Worm (Caenorhabditis elegans): ENCODE results near the gene W05H5.1.

The W05H5.1 gene

DNA sequence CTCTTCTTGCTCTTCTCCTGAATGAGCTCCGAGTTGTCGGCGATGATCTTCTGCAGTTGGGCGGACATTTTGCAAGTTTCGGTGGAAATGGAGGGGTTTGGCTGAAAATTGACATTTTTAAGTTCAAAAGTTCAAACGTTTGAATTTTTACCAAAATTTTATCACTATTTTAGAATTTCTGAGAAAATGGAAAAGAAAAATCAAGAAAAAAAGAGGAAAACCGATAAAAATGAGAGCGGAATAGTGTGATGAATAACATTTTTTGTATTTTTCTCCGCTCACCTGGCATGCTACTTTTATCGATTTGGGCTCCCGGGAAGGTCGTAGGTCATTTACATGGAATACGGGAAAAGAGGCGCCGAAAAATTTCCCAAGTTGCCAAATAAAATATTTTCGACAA lies 40.5 kb upstream of the W05H5.1 start, which contains the start of gene F15A4.10:
Gene F15A4.10, minus strand, starts transcription at position 101 of the 400 bp plus-strand sequence.
- no peak for TF ChIP-seq unc-62 (GFP tag; optimal IDR thresholded peaks at IDR 0.05)
- TF ChIP-seq nhr-85 (tag), result peak; percentile 29

DNA sequence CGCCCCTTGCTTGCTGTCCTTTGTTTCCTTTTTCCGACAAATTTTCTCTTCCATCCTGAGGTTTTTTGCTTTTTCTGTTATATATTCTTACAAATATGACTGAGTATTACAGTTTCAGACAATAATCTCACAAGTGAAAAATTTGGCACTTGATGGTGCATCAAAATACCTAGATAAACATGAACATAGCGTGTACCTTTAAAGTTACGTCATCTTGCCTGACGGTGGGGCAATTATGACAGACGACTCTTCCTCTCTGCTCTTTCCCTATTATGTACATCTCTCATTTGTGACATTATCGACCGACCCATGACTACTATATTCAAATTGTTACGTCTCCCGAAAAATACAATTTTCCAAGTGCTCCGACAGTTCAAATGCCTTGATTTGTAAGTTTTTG lies 38.0 kb upstream of the W05H5.1 start, which contains the start of gene fbxb-102:
Gene fbxb-102, plus strand, starts transcription at position 301 of the 400 bp plus-strand sequence.
- no peak for TF ChIP-seq egl-27 (tag; optimal IDR thresholded peaks at IDR 0.05)
- no peak for TF ChIP-seq fkh-4 (tag; optimal IDR thresholded peaks at IDR 0.05; ENCODE audit: borderline replicate concordance)

DNA sequence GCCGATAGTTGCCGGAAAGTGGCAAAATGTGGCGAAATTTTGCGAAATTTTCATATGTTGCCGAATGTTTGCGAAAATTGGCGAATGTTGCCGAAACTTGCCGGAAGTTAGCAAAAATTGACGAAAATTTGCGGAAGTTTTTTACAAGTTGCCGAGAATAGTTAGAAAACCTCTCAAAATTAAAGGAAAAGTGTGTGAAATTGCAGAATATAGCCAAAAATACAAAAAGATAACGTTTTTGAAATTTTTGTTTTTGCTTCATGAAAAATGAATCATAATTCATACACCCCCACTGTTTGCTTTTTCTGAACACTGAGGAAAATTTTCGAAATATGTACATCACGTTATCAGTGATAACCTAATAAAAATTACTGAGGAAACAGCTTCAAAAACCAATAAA lies 37.1 kb upstream of the W05H5.1 start:
- TF ChIP-seq efl-1 (optimal IDR thresholded peaks at IDR 0.05) (no peak), efl-1 (GFP tag; optimal IDR thresholded peaks at IDR 0.05 in 1 of 2) (peak in 1 of 2 experiments; percentile 91), nhr-19 (GFP tag; conservative IDR thresholded peaks at IDR 0.05) (no peak)

DNA sequence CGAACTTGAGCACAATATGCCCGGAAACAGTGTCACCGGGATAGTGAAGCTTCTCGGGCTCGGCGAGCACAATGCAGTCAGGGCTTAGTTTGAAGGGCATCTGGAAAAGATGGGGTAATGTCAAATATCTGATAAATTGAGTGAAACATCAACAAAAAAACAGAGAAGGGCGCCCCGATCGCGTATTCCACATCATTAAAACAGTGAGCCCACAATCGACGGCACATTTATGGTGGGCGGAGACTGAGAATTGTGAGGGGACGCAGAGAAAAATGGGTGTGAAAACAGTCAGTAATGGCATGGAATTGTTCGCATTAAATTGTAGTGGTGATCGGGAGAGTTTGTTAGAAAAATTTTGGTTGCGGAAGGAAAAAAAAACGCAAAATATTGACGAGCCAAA lies 36.2 kb upstream of the W05H5.1 start, which contains the start of gene arrd-9:
Gene arrd-9, minus strand, starts transcription at position 101 of the 400 bp plus-strand sequence.
- TF ChIP-seq ama-1 (optimal IDR thresholded peaks at IDR 0.05) (no peak), lin-14 (GFP tag; optimal IDR thresholded peaks at IDR 0.05) (no peak), nhr-237 (tag; optimal IDR thresholded peaks at IDR 0.05) (no peak), nhr-20 (tag; optimal IDR thresholded peaks at IDR 0.05) (no peak), lsy-2 (tag; optimal IDR thresholded peaks at IDR 0.05) (no peak), sox-4 (tag; optimal IDR thresholded peaks at IDR 0.05) (no peak), hlh-17 (GFP tag; optimal IDR thresholded peaks at IDR 0.05; ENCODE audit: borderline replicate concordance) (no peak), nhr-77 (tag; optimal IDR thresholded peaks at IDR 0.05) (no peak), nhr-11 (tag; optimal IDR thresholded peaks at IDR 0.05) (no peak)

DNA sequence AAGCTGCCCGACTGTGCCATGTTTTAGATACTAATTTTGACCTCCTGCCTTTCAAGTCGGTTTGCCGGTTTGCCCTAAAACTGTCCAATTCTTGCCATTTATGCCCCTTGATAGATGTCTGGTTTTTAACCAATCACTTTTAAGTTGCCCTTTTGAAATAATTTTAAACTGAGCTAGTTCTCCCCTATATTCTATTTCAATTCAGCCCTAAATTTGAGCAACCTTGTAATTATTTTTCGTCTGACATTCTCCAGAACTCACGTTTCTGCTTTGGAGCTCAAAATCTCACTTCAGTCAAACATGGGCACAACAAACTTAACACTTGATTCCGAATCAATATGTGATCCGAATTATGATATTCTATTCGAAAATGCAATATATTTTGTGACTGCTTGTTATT lies 28.8 kb upstream of the W05H5.1 start, which contains the start of gene srg-17:
Gene srg-17, plus strand, starts transcription at position 301 of the 400 bp plus-strand sequence.
- no peak for TF ChIP-seq nhr-85 (tag)
- TF ChIP-seq efl-1 (optimal IDR thresholded peaks at IDR 0.05), result no peak
- peak in 1 of 2 experiments; percentile 48 for TF ChIP-seq efl-1 (GFP tag; optimal IDR thresholded peaks at IDR 0.05 in 1 of 2)

DNA sequence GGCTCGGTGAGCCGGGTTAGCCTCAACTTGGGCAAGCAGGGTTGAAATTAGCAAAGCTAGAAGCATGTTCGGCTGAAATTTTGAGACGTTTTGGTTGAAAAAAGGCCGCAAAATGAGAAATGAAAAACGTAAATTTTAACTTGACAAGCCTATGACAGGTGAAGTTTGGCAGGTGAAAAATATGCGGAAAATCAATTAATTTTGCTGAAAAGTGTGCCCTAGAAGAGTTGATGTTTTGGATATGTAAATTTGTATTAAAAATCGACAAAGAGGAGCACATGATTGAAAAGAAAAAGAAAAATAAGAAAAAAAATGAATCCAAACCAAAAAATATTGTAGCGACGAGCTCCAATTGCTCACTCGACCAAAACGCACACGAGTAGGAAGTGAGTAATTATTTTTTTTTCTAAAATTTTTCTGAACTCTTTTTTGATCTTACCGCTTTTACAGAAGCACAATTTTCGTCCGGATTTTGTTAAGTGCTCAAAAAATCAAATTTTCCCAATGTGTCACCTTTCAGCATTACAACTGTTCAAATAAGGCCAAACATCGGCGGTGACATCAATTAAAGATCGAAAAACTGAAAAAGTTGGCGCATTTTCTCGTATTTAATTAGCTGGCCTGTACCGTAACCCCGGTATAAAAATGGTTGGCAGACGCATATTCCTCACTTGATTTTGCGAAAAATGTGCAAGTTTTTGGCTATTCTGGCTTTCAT lies 26.7 kb upstream of the W05H5.1 start, which contains the start of the genes F15A4.5 and phat-8:
Gene F15A4.5, minus strand, starts transcription at position 101 of the 718 bp plus-strand sequence.
Gene phat-8, plus strand, starts transcription at position 668 of the 718 bp plus-strand sequence.
- no peak for TF ChIP-seq efl-3 (GFP tag; optimal IDR thresholded peaks at IDR 0.05)
- TF ChIP-seq efl-1 (optimal IDR thresholded peaks at IDR 0.05), result no peak
- TF ChIP-seq efl-1 (GFP tag; optimal IDR thresholded peaks at IDR 0.05 in 1 of 2), result peak in 1 of 2 experiments; percentile 58

DNA sequence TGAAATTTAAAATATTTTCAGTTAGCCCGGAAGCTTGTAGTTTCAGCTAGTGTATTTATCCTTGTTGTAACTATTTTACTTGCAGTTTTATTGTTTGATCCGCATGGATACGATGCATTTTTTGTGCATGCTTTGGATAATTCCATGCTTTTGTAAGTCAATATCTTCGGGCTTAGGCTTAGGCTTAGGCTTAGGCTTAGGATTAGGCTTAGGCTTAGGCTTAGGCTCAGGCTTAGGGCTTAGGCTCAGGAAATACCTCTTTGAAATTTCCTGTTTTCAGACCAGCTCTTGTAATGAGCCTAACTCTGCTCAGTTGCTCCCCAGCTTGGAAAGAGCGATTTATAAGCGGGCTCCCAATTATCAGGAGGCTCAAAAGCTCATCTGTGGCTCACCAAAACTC lies 22.5 kb upstream of the W05H5.1 start, which contains the start of gene srg-16:
Gene srg-16, plus strand, starts transcription at position 87 of the 400 bp plus-strand sequence.
- no peak for TF ChIP-seq nhr-84 (tag; optimal IDR thresholded peaks at IDR 0.05)
- TF ChIP-seq blmp-1 (tag; optimal IDR thresholded peaks at IDR 0.05), result no peak
- TF ChIP-seq nhr-71 (tag; optimal IDR thresholded peaks at IDR 0.05), result no peak
- no peak for TF ChIP-seq efl-3 (GFP tag; optimal IDR thresholded peaks at IDR 0.05)
- TF ChIP-seq vab-15 (tag; optimal IDR thresholded peaks at IDR 0.05), result no peak
- no peak for TF ChIP-seq irx-1 (tag; optimal IDR thresholded peaks at IDR 0.05)

DNA sequence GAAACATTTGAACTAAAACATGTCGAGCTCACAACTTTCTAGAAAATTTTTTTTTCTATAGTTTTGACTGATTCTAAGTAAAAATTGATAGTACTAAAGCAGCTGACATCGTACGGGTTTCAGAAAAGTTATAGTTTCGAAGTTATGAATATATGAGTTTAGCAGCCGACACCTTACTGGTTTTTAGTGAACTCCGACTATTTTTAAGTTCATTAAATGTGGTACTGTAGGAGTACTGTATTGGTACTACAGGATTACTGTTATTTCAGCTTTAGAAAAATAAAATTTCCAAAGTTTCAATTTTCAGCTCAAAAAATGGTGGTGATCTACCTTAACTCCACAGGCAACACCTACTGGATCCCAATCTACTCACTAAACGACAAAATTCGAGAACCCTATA lies 21.0 kb upstream of the W05H5.1 start, which contains the start of gene sre-37:
Gene sre-37, plus strand, starts transcription at position 301 of the 400 bp plus-strand sequence.
- TF ChIP-seq vab-15 (tag; optimal IDR thresholded peaks at IDR 0.05), result no peak
- no peak for TF ChIP-seq lsy-2 (tag; optimal IDR thresholded peaks at IDR 0.05)
- no peak for TF ChIP-seq jun-1 (tag; optimal IDR thresholded peaks at IDR 0.05)
- TF ChIP-seq irx-1 (tag; optimal IDR thresholded peaks at IDR 0.05), result no peak
- no peak for TF ChIP-seq rnt-1 (tag; optimal IDR thresholded peaks at IDR 0.05)
- no peak for TF ChIP-seq nhr-47 (tag; optimal IDR thresholded peaks at IDR 0.05)
- no peak for TF ChIP-seq lin-39 (tag; optimal IDR thresholded peaks at IDR 0.05)
- TF ChIP-seq pqm-1 (tag; optimal IDR thresholded peaks at IDR 0.05), result no peak
- TF ChIP-seq mef-2 (tag; optimal IDR thresholded peaks at IDR 0.05), result no peak
- no peak for TF ChIP-seq nhr-20 (tag; optimal IDR thresholded peaks at IDR 0.05)
- TF ChIP-seq C16A3.4 (tag; optimal IDR thresholded peaks at IDR 0.05), result no peak
- TF ChIP-seq ceh-63 (GFP tag; optimal IDR thresholded peaks at IDR 0.05), result no peak
- TF ChIP-seq F16B12.6 (tag; optimal IDR thresholded peaks at IDR 0.05), result no peak
- no peak for TF ChIP-seq nhr-85 (tag)
- TF ChIP-seq hlh-17 (GFP tag; optimal IDR thresholded peaks at IDR 0.05; ENCODE audit: borderline replicate concordance), result no peak

All from whole organism, L1 larva.